Fruit fly (Drosophila melanogaster) whole organism, pupa: ENCODE measurements around the gene Rtnl2.

Source experiments
- CG10348 ChIP-seq: fragments of 200-800 bp; sonication (Bioruptor generic); IDR thresholded peaks from 2 replicates; pipeline ENCODE4 v1.3.6; 2022; ENCODE audit warnings: missing biosample characterization, missing genetic modification characterization
- CG12605 ChIP-seq: fragments of 200-800 bp; sonication (Bioruptor generic); IDR thresholded peaks from 2 replicates; pipeline ENCODE4 v1.3.6; 2022; ENCODE audit warnings: missing biosample characterization, missing genetic modification characterization
- CG13204 ChIP-seq: fragments of 200-800 bp; sonication (Bioruptor generic); optimal IDR thresholded peaks from 2 replicates; lab custom pipeline; 2018; ENCODE audit warnings: missing biosample characterization, mild to moderate bottlenecking, missing genetic modification characterization, moderate library complexity
- CG14655 ChIP-seq: fragments of 200-800 bp; sonication (Bioruptor generic); optimal IDR thresholded peaks from 3 replicates; lab custom pipeline; 2017; ENCODE audit warnings: mild to moderate bottlenecking, missing biosample characterization, missing genetic modification reagents, missing genetic modification characterization
- CG15710 ChIP-seq: fragments of 200-800 bp; sonication (Bioruptor generic); optimal IDR thresholded peaks from 2 replicates; lab custom pipeline; 2018; ENCODE audit warnings: missing biosample characterization, mild to moderate bottlenecking, missing genetic modification characterization, moderate library complexity
- CG17806 ChIP-seq: fragments of 200-800 bp; sonication (Bioruptor generic); optimal IDR thresholded peaks from 2 replicates; lab custom pipeline; 2018; ENCODE audit warnings: missing biosample characterization, mild to moderate bottlenecking, missing genetic modification characterization, moderate library complexity
- CG32121 ChIP-seq: fragments of 200-800 bp; sonication (Bioruptor generic); IDR thresholded peaks from 2 replicates; pipeline ENCODE4 v1.3.6; 2022; ENCODE audit warnings: missing biosample characterization, missing genetic modification characterization
- CG34367 ChIP-seq: fragments of 200-800 bp; sonication (Bioruptor generic); optimal IDR thresholded peaks from 2 replicates; lab custom pipeline; 2018; ENCODE audit warnings: missing biosample characterization, mild to moderate bottlenecking, missing genetic modification characterization
- CG4496 ChIP-seq: fragments of 200-800 bp; sonication (Bioruptor generic); IDR thresholded peaks from 3 replicates; pipeline ENCODE4 v1.3.6; 2022; ENCODE audit warnings: missing biosample characterization, missing genetic modification characterization
- CG8159 ChIP-seq: fragments of 200-800 bp; sonication (Bioruptor generic); optimal IDR thresholded peaks from 3 replicates; lab custom pipeline; 2018; ENCODE audit warnings: missing biosample characterization, mild to moderate bottlenecking, missing genetic modification characterization, moderate library complexity
- CG8301 ChIP-seq: fragments of 200-800 bp; sonication (Bioruptor generic); optimal IDR thresholded peaks from 2 replicates; lab custom pipeline; 2018; ENCODE audit warnings: missing biosample characterization, mild to moderate bottlenecking, missing genetic modification characterization
- CG9948 ChIP-seq: fragments of 200-800 bp; sonication (Bioruptor generic); optimal IDR thresholded peaks from 2 replicates; lab custom pipeline; 2018; ENCODE audit warnings: missing biosample characterization, mild to moderate bottlenecking, missing genetic modification characterization, moderate library complexity
- D1 ChIP-seq: fragments of 200-800 bp; sonication (Bioruptor generic); optimal IDR thresholded peaks from 2 replicates; lab custom pipeline; 2018; ENCODE audit warnings: missing biosample characterization, mild to moderate bottlenecking, missing genetic modification characterization, moderate library complexity
- EcR ChIP-seq: fragments of 200-800 bp; sonication (Bioruptor generic); optimal IDR thresholded peaks from 3 replicates; lab custom pipeline; 2019; ENCODE audit warnings: missing biosample characterization, missing genetic modification characterization, mild to moderate bottlenecking, moderate library complexity, missing genetic modification reagents
- Ets98B ChIP-seq: fragments of 200-800 bp; sonication (Bioruptor generic); IDR thresholded peaks from 2 replicates; pipeline ENCODE4 v1.3.6; 2022; ENCODE audit warnings: missing biosample characterization, missing genetic modification characterization
- Pif1A ChIP-seq: fragments of 200-800 bp; sonication (Bioruptor generic); optimal IDR thresholded peaks from 3 replicates; lab custom pipeline; 2016; ENCODE audit warnings: missing biosample characterization, missing genetic modification characterization
- Pif1B ChIP-seq: fragments of 200-800 bp; sonication (Bioruptor generic); optimal IDR thresholded peaks from 3 replicates; lab custom pipeline; 2016; ENCODE audit warnings: missing biosample characterization, missing genetic modification characterization
- Snoo ChIP-seq: fragments of 200-800 bp; sonication (Bioruptor generic); optimal IDR thresholded peaks from 3 replicates; lab custom pipeline; 2017; ENCODE audit warnings: missing biosample characterization, mild to moderate bottlenecking, missing genetic modification characterization, inconsistent platforms
- fd96Ca ChIP-seq: fragments of 200-800 bp; sonication (Bioruptor generic); IDR thresholded peaks from 3 replicates; pipeline ENCODE4 v1.3.6; 2022; ENCODE audit warnings: missing biosample characterization, missing genetic modification characterization
- gl ChIP-seq: fragments of 200-800 bp; sonication (Bioruptor generic); optimal IDR thresholded peaks from 2 replicates; lab custom pipeline; 2018; ENCODE audit warnings: missing biosample characterization, mild to moderate bottlenecking, missing genetic modification characterization
- rn ChIP-seq: fragments of 200-800 bp; sonication (Bioruptor generic); IDR thresholded peaks from 2 replicates; pipeline ENCODE4 v1.3.6; 2022; ENCODE audit warnings: missing biosample characterization, missing genetic modification characterization

Rtnl2 gene

DNA sequence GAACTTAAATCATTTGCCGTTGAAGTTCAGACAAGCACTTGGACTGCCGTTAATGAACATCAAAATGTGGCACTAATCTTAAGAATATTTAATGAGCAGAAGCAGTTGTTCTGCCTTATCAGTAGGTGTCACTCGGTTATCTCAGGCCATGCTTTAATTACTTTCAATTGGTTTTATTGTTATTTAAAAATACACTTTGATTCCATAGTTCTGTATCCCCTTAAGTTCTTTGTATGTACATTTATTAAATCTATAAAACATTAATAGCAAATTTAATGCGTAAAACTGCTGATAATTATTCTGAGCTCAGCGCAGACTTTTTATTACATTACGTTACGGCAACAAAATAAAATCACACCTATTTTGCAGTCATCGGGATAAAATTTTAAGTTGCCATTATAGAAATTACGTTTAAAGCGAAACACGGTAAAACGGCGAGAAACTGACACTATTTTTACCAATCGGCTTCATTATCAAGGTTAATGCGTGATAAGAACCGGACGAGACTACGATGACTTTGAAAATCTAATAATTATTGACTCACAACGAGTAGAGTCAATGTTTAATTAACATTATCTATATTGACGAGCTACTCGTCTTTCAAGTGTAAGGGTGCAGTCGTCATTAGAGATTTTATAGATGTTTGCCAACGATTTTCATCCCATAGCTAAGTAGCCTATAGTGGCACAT is 7.6 kb downstream of the Rtnl2 start:
- TF ChIP-seq CG8301 (no peak), CG13204 (no peak), Ets98B (GFP tag; lab: Robert Waterston, UW) (no peak), CG12605 (GFP tag; lab: Robert Waterston, UW) (no peak), CG10348 (GFP tag; lab: Robert Waterston, UW) (no peak), CG17806 (no peak), CG8159 (peak; percentile 3)

DNA sequence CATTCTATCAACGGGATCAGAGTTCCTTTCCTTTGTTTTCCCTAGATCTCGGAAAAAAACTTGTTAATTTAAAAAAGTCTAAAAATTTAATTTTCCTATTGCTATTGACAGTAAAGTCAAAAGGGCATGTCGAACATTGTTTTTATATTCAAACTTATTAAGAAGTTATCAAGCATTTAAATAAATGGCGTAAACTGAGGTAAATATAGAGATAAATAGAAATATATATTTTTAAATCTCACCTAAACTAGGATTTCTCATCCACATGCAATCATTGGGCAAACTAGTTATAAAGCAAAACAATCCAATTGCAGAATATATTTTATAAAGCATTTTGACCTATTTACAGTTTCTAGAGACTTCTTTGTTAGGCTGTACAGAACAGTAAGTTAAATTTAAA is 10.7 kb downstream of the Rtnl2 start, which contains the start of gene Ubc84D:
Gene Ubc84D (minus strand): TSS at position 101 of the 400 bp plus-strand sequence.
- no peak for TF ChIP-seq Ets98B (GFP tag; lab: Robert Waterston, UW)
- no peak for TF ChIP-seq CG4496 (GFP tag; lab: Robert Waterston, UW)
- TF ChIP-seq CG32121, result no peak
- no peak for TF ChIP-seq CG8159
- no peak for TF ChIP-seq Pif1B
- no peak for TF ChIP-seq Pif1A (GFP tag; lab: Kevin White, UChicago)
- no peak for TF ChIP-seq D1 (tag; lab: Kevin White, UChicago)
- no peak for TF ChIP-seq CG17806
- TF ChIP-seq EcR, result no peak
- TF ChIP-seq CG13204, result no peak
- TF ChIP-seq CG10348 (GFP tag; lab: Robert Waterston, UW), result no peak
- TF ChIP-seq CG34367 (tag; lab: Kevin White, UChicago), result no peak
- TF ChIP-seq fd96Ca (GFP tag; lab: Robert Waterston, UW), result no peak
- TF ChIP-seq CG14655 (GFP tag; lab: Kevin White, UChicago), result no peak
- no peak for TF ChIP-seq rn
- TF ChIP-seq gl (tag; lab: Kevin White, UChicago), result no peak
- TF ChIP-seq Snoo (tag; lab: Kevin White, UChicago), result no peak
- TF ChIP-seq CG9948 (tag; lab: Kevin White, UChicago), result no peak
- no peak for TF ChIP-seq CG8301

DNA sequence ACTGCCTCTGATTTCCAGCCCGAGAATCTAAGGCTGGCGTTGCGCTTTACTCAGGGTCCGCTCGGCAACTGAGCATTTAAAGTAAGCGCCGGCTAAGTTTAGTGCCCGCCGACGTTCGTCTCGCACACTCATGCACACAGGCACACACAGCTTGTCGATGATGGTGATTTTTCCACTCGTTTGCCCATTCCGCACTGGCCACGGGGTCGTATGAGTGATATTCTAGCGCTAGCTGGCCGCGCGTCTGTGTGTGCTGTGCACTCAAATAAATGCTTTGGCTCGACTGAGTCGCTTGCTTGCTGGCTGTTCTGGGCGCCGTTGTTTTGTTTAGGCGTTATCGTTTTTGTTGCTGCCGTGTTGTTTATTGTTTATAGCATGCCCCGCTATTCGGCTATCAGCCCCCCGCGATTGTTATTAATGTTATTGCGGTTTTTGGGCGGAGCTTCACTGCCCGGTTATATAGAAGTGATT is 14.4 kb downstream of the Rtnl2 start, which contains the start of gene alpha-Est8:
Gene alpha-Est8 (minus strand): TSS at position 72 of the 471 bp plus-strand sequence.
- TF ChIP-seq Pif1B (no peak), CG12605 (GFP tag; lab: Robert Waterston, UW) (0 out of 2 replicates have a peak, but pooled peaks have one; percentile 25), CG10348 (GFP tag; lab: Robert Waterston, UW) (no peak), rn (no peak), EcR (no peak), Ets98B (GFP tag; lab: Robert Waterston, UW) (0 out of 2 replicates have a peak, but pooled peaks have one; percentile 11), CG15710 (tag; lab: Kevin White, UChicago) (no peak)
- TF ChIP-seq, all 21 proteins: peak for 2

DNA sequence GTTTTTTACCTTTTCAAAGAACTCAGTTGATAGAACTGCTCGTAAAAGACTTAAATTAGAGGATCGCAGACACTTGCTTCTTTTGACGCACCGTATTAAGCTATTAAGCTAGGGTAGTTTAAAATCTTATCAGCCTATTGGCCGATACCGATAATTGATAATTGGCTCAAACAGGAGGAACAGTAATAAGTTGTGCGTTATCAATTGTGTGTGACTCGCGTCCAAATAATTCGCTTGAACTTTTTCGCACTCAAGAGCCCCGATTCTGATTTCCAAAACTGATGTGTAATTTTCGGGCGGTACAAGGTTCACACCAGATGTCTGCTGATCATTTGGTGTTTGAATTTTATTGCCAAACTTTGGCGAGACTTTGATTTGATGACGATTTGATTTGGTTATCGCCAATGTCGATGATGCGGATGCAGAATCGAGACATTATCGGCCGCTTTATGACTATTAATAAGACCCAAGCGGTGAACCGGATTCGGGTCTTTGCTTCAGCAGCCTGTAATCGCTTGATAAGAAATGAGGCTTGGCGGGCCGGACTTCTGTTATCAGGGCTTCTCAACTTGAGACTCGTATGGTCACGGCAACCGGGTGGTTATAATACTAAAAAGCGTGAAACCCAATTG is 15.7 kb downstream of the Rtnl2 start:
- no peak for TF ChIP-seq gl (tag; lab: Kevin White, UChicago)
- peak; percentile 16 for TF ChIP-seq EcR

DNA sequence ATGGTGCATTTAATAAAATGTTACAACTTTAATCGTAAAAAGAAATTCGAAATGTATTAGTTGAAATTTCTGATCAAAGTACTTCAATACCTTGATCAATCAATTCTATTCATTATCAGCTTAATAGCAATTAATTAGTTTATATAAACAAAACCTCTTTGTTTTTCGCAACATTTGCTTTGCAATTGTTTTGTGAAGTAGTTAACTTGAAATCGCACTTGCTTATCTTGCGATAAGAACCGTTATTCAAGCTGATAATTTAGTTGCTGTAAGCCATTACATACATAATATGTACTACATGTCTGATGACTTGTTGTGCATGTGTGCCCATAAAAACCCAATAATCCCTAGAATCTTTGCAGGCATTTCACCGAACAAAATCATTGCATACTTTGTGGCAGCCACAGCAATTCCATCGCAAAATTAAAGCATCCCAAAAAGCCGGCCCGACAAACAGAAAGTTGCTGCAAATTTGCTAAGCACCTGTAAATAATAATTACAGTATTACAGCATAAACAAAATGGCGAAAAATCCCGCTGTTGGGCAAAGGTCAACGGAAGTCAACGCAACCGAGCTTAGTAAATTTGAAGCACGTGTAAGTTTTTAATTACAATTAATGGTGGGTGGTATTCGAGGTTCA is 21.7 kb downstream of the Rtnl2 start:
- TF ChIP-seq Snoo (tag; lab: Kevin White, UChicago), result no peak
- TF ChIP-seq Pif1B, result no peak
- TF ChIP-seq CG4496 (GFP tag; lab: Robert Waterston, UW), result peak; percentile 54; the same call in 1 of the 3 replicates
- no peak for TF ChIP-seq CG8301
- TF ChIP-seq Ets98B (GFP tag; lab: Robert Waterston, UW), result no peak
- no peak for TF ChIP-seq CG9948 (tag; lab: Kevin White, UChicago)
- TF ChIP-seq rn, result no peak
- TF ChIP-seq Pif1A (GFP tag; lab: Kevin White, UChicago), result no peak
- peak; percentile 41 for TF ChIP-seq D1 (tag; lab: Kevin White, UChicago)
- TF ChIP-seq CG12605 (GFP tag; lab: Robert Waterston, UW), result no peak
- TF ChIP-seq CG15710 (tag; lab: Kevin White, UChicago), result no peak

DNA sequence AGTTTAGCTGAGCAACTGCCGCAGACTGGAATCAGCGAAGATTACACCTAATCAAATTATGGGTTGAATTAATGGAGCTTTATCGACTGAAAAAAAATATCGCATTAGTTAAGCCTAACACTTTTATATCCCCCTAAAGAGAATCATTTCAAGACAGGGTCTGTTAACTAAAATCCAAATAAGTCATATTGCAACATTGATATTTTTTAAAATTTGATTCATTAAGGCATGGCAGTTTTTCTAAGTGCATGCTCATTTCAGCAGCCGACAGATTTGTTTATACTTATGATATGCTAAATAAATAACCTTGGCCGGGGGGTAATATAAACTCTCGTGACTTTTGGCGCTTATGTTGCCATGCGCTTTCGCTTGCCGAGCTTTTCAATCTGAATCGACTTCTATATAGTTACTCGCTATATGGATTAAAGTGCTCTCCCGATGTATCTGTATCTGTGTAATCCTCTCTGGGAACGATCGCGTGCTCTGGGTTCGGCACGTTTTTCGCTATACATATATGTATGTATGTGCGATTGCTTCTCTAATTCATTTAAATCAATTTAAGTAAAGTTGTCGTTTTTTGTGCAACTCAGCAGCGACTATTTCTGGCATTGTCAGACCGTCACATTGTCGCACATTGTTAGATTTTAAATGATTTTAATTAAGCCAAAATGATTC is 23.6 kb downstream of the Rtnl2 start:
- TF ChIP-seq Ets98B (GFP tag; lab: Robert Waterston, UW) (peak; percentile 65), EcR (no peak), D1 (tag; lab: Kevin White, UChicago) (no peak), Snoo (tag; lab: Kevin White, UChicago) (no peak), CG14655 (GFP tag; lab: Kevin White, UChicago) (no peak), CG32121 (peak; percentile 68), Pif1A (GFP tag; lab: Kevin White, UChicago) (peak; percentile 0), fd96Ca (GFP tag; lab: Robert Waterston, UW) (peak; percentile 42; the same call in 1 of the 3 replicates), CG4496 (GFP tag; lab: Robert Waterston, UW) (peak; percentile 81)
